Worm (Caenorhabditis elegans) whole organism, mixed stage, embryonic: ENCODE results near the gene cnt-1.

Experiments used
- M03D4.4 ChIP-seq: sonication (generic microtip); optimal IDR thresholded peaks from 2 replicates; lab custom pipeline; 2017; ENCODE audit warnings: mild to moderate bottlenecking, missing genetic modification characterization, missing compliant biosample characterization
- bed-3 ChIP-seq: fragments of 200-800 bp; sonication (Bioruptor generic); optimal IDR thresholded peaks from 3 replicates; lab custom pipeline; 2018; ENCODE audit warnings: mild to moderate bottlenecking, missing genetic modification characterization, moderate library complexity, missing compliant biosample characterization
- blmp-1 ChIP-seq: fragments of 150-350 bp; optimal IDR thresholded peaks from 2 replicates; lab custom pipeline; 2014; ENCODE audit warnings: missing biosample characterization, missing genetic modification characterization
- ceh-39 ChIP-seq: fragments of 150-350 bp; optimal IDR thresholded peaks from 2 replicates; lab custom pipeline; 2014; ENCODE audit warnings: missing biosample characterization, missing genetic modification characterization
- ceh-83 ChIP-seq: fragments of 200-800 bp; sonication (Bioruptor generic); optimal IDR thresholded peaks from 2 replicates; lab custom pipeline; 2018; ENCODE audit warnings: mild to moderate bottlenecking, missing genetic modification characterization, missing compliant biosample characterization
- ces-1 ChIP-seq: fragments of 150-350 bp; optimal IDR thresholded peaks from 2 replicates; lab custom pipeline; 2014; ENCODE audit warnings: missing biosample characterization, missing genetic modification reagents, missing genetic modification characterization
- cnd-1 ChIP-seq: fragments of 200-800 bp; sonication (Bioruptor generic); optimal IDR thresholded peaks from 2 replicates; lab custom pipeline; 2018; ENCODE audit warnings: mild to moderate bottlenecking, missing genetic modification characterization, missing compliant biosample characterization
- drap-1 ChIP-seq: fragments of 200-800 bp; sonication (Bioruptor generic); optimal IDR thresholded peaks from 3 replicates; lab custom pipeline; 2018; ENCODE audit warnings: mild to moderate bottlenecking, missing genetic modification characterization, missing compliant biosample characterization
- elt-1 ChIP-seq: sonication (generic microtip); optimal IDR thresholded peaks from 2 replicates; lab custom pipeline; 2017; ENCODE audit warnings: missing genetic modification characterization, mild to moderate bottlenecking, missing compliant biosample characterization, antibody characterized with exemption, moderate library complexity, borderline replicate concordance; ENCODE audit not compliant: insufficient read depth
- elt-3 ChIP-seq: fragments of 150-350 bp; optimal IDR thresholded peaks from 2 replicates; lab custom pipeline; 2014; ENCODE audit warnings: missing biosample characterization, missing genetic modification characterization
- flh-1 ChIP-seq: fragments of 200-800 bp; sonication (Bioruptor generic); optimal IDR thresholded peaks from 2 replicates; lab custom pipeline; 2018; ENCODE audit warnings: mild to moderate bottlenecking, missing genetic modification characterization, moderate library complexity, missing compliant biosample characterization
- ham-2 ChIP-seq: fragments of 200-800 bp; sonication (Bioruptor generic); optimal IDR thresholded peaks from 2 replicates; lab custom pipeline; 2018; ENCODE audit warnings: mild to moderate bottlenecking, missing genetic modification characterization, missing compliant biosample characterization
- lin-13 ChIP-seq: fragments of 150-350 bp; optimal IDR thresholded peaks from 2 replicates; lab custom pipeline; 2014; ENCODE audit warnings: missing biosample characterization, missing genetic modification characterization
- lin-32 ChIP-seq: fragments of 200-800 bp; sonication (Bioruptor generic); optimal IDR thresholded peaks from 2 replicates; lab custom pipeline; 2018; ENCODE audit warnings: mild to moderate bottlenecking, missing genetic modification characterization, missing compliant biosample characterization
- lsy-2 ChIP-seq: fragments of 150-350 bp; optimal IDR thresholded peaks from 2 replicates; lab custom pipeline; 2014; ENCODE audit warnings: missing biosample characterization, missing genetic modification characterization
- mab-5 ChIP-seq: fragments of 150-350 bp; optimal IDR thresholded peaks from 2 replicates; lab custom pipeline; 2014; ENCODE audit warnings: missing biosample characterization, missing genetic modification characterization
- mep-1 ChIP-seq: fragments of 150-350 bp; optimal IDR thresholded peaks from 2 replicates; lab custom pipeline; 2017; ENCODE audit warnings: missing biosample characterization, missing genetic modification reagents, missing genetic modification characterization, inconsistent platforms
- nhr-12 ChIP-seq: fragments of 150-350 bp; optimal IDR thresholded peaks from 2 replicates; lab custom pipeline; 2014; ENCODE audit warnings: missing biosample characterization, missing genetic modification characterization
- nhr-2 ChIP-seq: fragments of 150-350 bp; optimal IDR thresholded peaks from 2 replicates; lab custom pipeline; 2014; ENCODE audit warnings: missing biosample characterization, missing genetic modification characterization
- nhr-237 ChIP-seq: fragments of 150-350 bp; optimal IDR thresholded peaks from 2 replicates; lab custom pipeline; 2014; ENCODE audit warnings: missing biosample characterization, missing genetic modification characterization
- nhr-28 ChIP-seq: fragments of 150-350 bp; optimal IDR thresholded peaks from 2 replicates; lab custom pipeline; 2014; ENCODE audit warnings: missing biosample characterization, missing genetic modification characterization
- nhr-76 ChIP-seq: sonication (generic microtip); optimal IDR thresholded peaks from 2 replicates; lab custom pipeline; 2017; ENCODE audit warnings: missing biosample characterization, missing genetic modification characterization
- pha-4 ChIP-seq: fragments of 150-350 bp; optimal IDR thresholded peaks from 2 replicates; lab custom pipeline; 2018; ENCODE audit warnings: missing biosample characterization, missing genetic modification reagents, missing genetic modification characterization
- sem-2 ChIP-seq: fragments of 200-800 bp; sonication (Bioruptor generic); optimal IDR thresholded peaks from 2 replicates; lab custom pipeline; 2018; ENCODE audit warnings: mild to moderate bottlenecking, missing genetic modification characterization, missing compliant biosample characterization
- snpc-4 ChIP-seq: fragments of 150-350 bp; optimal IDR thresholded peaks from 2 replicates; lab custom pipeline; 2014; ENCODE audit warnings: missing biosample characterization, missing genetic modification characterization
- sptf-1 ChIP-seq: sonication (generic microtip); optimal IDR thresholded peaks from 2 replicates; lab custom pipeline; 2017; ENCODE audit warnings: mild to moderate bottlenecking, missing genetic modification characterization, moderate library complexity, missing compliant biosample characterization
- tbx-8 ChIP-seq: fragments of 200-800 bp; sonication (Bioruptor generic); optimal IDR thresholded peaks from 2 replicates; lab custom pipeline; 2018; ENCODE audit warnings: mild to moderate bottlenecking, missing genetic modification characterization, moderate library complexity, missing compliant biosample characterization
- unc-120 ChIP-seq: sonication (generic microtip); optimal IDR thresholded peaks from 2 replicates; lab custom pipeline; 2017; ENCODE audit warnings: missing genetic modification characterization, missing compliant biosample characterization; ENCODE audit not compliant: poor library complexity, severe bottlenecking
- unc-39 ChIP-seq: fragments of 150-350 bp; optimal IDR thresholded peaks from 2 replicates; lab custom pipeline; 2014; ENCODE audit warnings: missing biosample characterization, missing genetic modification characterization
- ztf-11 ChIP-seq: fragments of 150-350 bp; optimal IDR thresholded peaks from 2 replicates; lab custom pipeline; 2014; ENCODE audit warnings: missing biosample characterization, missing genetic modification characterization

cnt-1 gene

ce11 chrII:12055408-12056140 is 33.1 kb downstream of the cnt-1 start:
- no peak for TF ChIP-seq ces-1 (GFP tag; lab: Kevin White, UChicago)

ce11 chrII:12054558-12054957 is 34.1 kb downstream of the cnt-1 start:
- TF ChIP-seq nhr-12, result no peak
- no peak for TF ChIP-seq bed-3 (GFP tag; lab: Kevin White, UChicago)
- TF ChIP-seq lin-13 (tag; lab: Kevin White, UChicago), result no peak

ce11 chrII:12054150-12054549 is 34.5 kb downstream of the cnt-1 start:
- no peak for TF ChIP-seq drap-1 (GFP tag; lab: Kevin White, UChicago)
- no peak for TF ChIP-seq ces-1 (GFP tag; lab: Kevin White, UChicago)
- TF ChIP-seq unc-39 (tag; lab: Kevin White, UChicago), result no peak
- TF ChIP-seq mab-5 (tag; lab: Kevin White, UChicago), result no peak
- TF ChIP-seq M03D4.4 (tag; lab: Kevin White, UChicago), result no peak
- no peak for TF ChIP-seq nhr-28 (tag; lab: Kevin White, UChicago)
- no peak for TF ChIP-seq elt-1 (tag; lab: Kevin White, UChicago)
- no peak for TF ChIP-seq lsy-2 (tag; lab: Kevin White, UChicago)
- TF ChIP-seq lin-32 (GFP tag; lab: Kevin White, UChicago), result no peak
- TF ChIP-seq ceh-39 (tag; lab: Kevin White, UChicago), result no peak
- no peak for TF ChIP-seq ceh-83 (GFP tag; lab: Kevin White, UChicago)
- no peak for TF ChIP-seq sptf-1 (tag; lab: Kevin White, UChicago)
- no peak for TF ChIP-seq cnd-1 (tag; lab: Kevin White, UChicago)
- no peak for TF ChIP-seq pha-4 (tag; lab: Kevin White, UChicago)
- TF ChIP-seq tbx-8 (GFP tag; lab: Kevin White, UChicago), result no peak
- no peak for TF ChIP-seq nhr-2 (tag; lab: Kevin White, UChicago)
- no peak for TF ChIP-seq ham-2 (GFP tag; lab: Kevin White, UChicago)
- TF ChIP-seq elt-3, result no peak
- no peak for TF ChIP-seq blmp-1 (tag; lab: Kevin White, UChicago)
- no peak for TF ChIP-seq nhr-237 (tag; lab: Kevin White, UChicago)
- TF ChIP-seq, all 35 proteins: peak for 0

- TF ChIP-seq elt-3 (peak; percentile 74), mep-1 (tag; lab: Kevin White, UChicago) (no peak), nhr-76 (tag; lab: Kevin White, UChicago) (no peak), mab-5 (tag; lab: Kevin White, UChicago) (no peak), sptf-1 (tag; lab: Kevin White, UChicago) (no peak)
- TF ChIP-seq, all 35 proteins: peak for 1
These were observed 35.2 kb downstream of the cnt-1 start for ce11 chrII:12053486-12053885.

ce11 chrII:12052924-12053323 is 35.7 kb downstream of the cnt-1 start:
- TF ChIP-seq nhr-28 (tag; lab: Kevin White, UChicago) (no peak), drap-1 (GFP tag; lab: Kevin White, UChicago) (no peak), pha-4 (tag; lab: Kevin White, UChicago) (no peak), mep-1 (tag; lab: Kevin White, UChicago) (no peak), nhr-237 (tag; lab: Kevin White, UChicago) (no peak), ztf-11 (no peak), ceh-39 (tag; lab: Kevin White, UChicago) (no peak), ces-1 (GFP tag; lab: Kevin White, UChicago) (no peak), mab-5 (tag; lab: Kevin White, UChicago) (no peak), sem-2 (no peak), unc-120 (tag; lab: Kevin White, UChicago) (no peak), lsy-2 (tag; lab: Kevin White, UChicago) (no peak), elt-1 (tag; lab: Kevin White, UChicago) (no peak), snpc-4 (tag; lab: Kevin White, UChicago) (no peak), flh-1 (no peak)
